Worm (Caenorhabditis elegans) whole organism, early embryonic: Measurements from ENCODE around the gene F19B10.6.

Source experiments
- ama-1 ChIP-seq: fragments of 150-350 bp; optimal IDR thresholded peaks from 2 replicates; lab custom pipeline; 2014
- flt-1 ChIP-seq: fragments of 200-800 bp; sonication (Bioruptor generic); IDR thresholded peaks from 2 replicates; pipeline ENCODE4 v1.3.6; 2022; ENCODE audit warnings: missing genetic modification characterization, missing compliant biosample characterization
- hmbx-1 ChIP-seq: sonication (generic microtip); optimal IDR thresholded peaks from 2 replicates; lab custom pipeline; 2016; ENCODE audit warnings: mild to moderate bottlenecking, missing genetic modification characterization, missing compliant biosample characterization
- sea-1 ChIP-seq: fragments of 200-800 bp; sonication (Bioruptor generic); conservative IDR thresholded peaks from 2 replicates; pipeline ENCODE4 v1.3.6; 2022; ENCODE audit warnings: missing genetic modification characterization, missing compliant biosample characterization
- tbx-11 ChIP-seq: fragments of 200-800 bp; sonication (Bioruptor generic); IDR thresholded peaks from 2 replicates; pipeline ENCODE4 v1.3.6; 2022; ENCODE audit warnings: missing genetic modification characterization, missing compliant biosample characterization
- tbx-37 ChIP-seq: fragments of 200-800 bp; sonication (Bioruptor generic); conservative IDR thresholded peaks from 2 replicates; pipeline ENCODE4 v1.3.6; 2022; ENCODE audit warnings: missing genetic modification reagents, missing genetic modification characterization, missing compliant biosample characterization

ce11 chrII:3665181-3665580, 1.5 kb upstream of the F19B10.6 start:
- TF ChIP-seq sea-1 (GFP tag; lab: Robert Waterston, UW) = no peak
- TF ChIP-seq ama-1 (lab: Kevin White, UChicago) = no peak
- TF ChIP-seq flt-1 = no peak
- TF ChIP-seq tbx-11 = no peak
- no peak for TF ChIP-seq tbx-37 (GFP tag; lab: Robert Waterston, UW)
- no peak for TF ChIP-seq hmbx-1 (tag; lab: Kevin White, UChicago)
